Fruit fly (Drosophila melanogaster) whole organism, wandering third instar larva: ENCODE measurements around the gene kdn.

Source experiments
- Abd-B ChIP-seq: fragments of >200 bp; optimal IDR thresholded peaks from 2 replicates; lab custom pipeline; 2017; ENCODE audit warnings: missing biosample characterization, missing genetic modification characterization
- CG9705 ChIP-seq: fragments of 200-800 bp; sonication (Bioruptor generic); optimal IDR thresholded peaks from 2 replicates; lab custom pipeline; 2018; ENCODE audit warnings: missing biosample characterization, mild to moderate bottlenecking, missing genetic modification characterization
- Dif ChIP-seq: fragments of 200-275, 200-300 bp; sonication (Bioruptor generic); optimal IDR thresholded peaks from 2 replicates; lab custom pipeline; 2018; ENCODE audit warnings: missing biosample characterization, missing genetic modification characterization; ENCODE audit not compliant: partially characterized antibody
- GATAd ChIP-seq: sonication (Bioruptor generic); optimal IDR thresholded peaks from 2 replicates; lab custom pipeline; 2016; ENCODE audit warnings: missing biosample characterization, missing genetic modification characterization
- HLH106 ChIP-seq: fragments of 200-800 bp; optimal IDR thresholded peaks from 3 replicates; lab custom pipeline; 2019; ENCODE audit warnings: missing biosample characterization, mild to moderate bottlenecking, missing genetic modification characterization, moderate library complexity
- Hnf4 ChIP-seq: fragments of 200-800 bp; sonication (Bioruptor generic); optimal IDR thresholded peaks from 2 replicates; lab custom pipeline; 2016; ENCODE audit warnings: missing biosample characterization, mild to moderate bottlenecking, missing genetic modification characterization
- Hr78 ChIP-seq: fragments of >200 bp; optimal IDR thresholded peaks from 2 replicates; lab custom pipeline; 2017; ENCODE audit warnings: missing biosample characterization, missing genetic modification characterization
- Hr83 ChIP-seq: fragments of 200-300 bp; sonication (Bioruptor generic); optimal IDR thresholded peaks from 2 replicates; lab custom pipeline; 2016; ENCODE audit warnings: missing biosample characterization, mild to moderate bottlenecking, missing genetic modification characterization, moderate library complexity; ENCODE audit not compliant: poor library complexity, severe bottlenecking
- Jra ChIP-seq: sonication (Bioruptor generic); optimal IDR thresholded peaks from 2 replicates; lab custom pipeline; 2016; ENCODE audit warnings: missing biosample characterization, missing genetic modification characterization
- Mio ChIP-seq: sonication (Bioruptor generic); optimal IDR thresholded peaks from 2 replicates; lab custom pipeline; 2016; ENCODE audit warnings: missing biosample characterization, missing genetic modification characterization
- Myc ChIP-seq: fragments of >200 bp; optimal IDR thresholded peaks from 2 replicates; lab custom pipeline; 2017
- N ChIP-seq: fragments of >200 bp; optimal IDR thresholded peaks from 2 replicates; lab custom pipeline; 2018; ENCODE audit warnings: missing biosample characterization, missing external identifiers, missing genetic modification characterization
- OdsH ChIP-seq: fragments of 200-800 bp; sonication (Bioruptor generic); optimal IDR thresholded peaks from 2 replicates; lab custom pipeline; 2016; ENCODE audit warnings: missing biosample characterization, mild to moderate bottlenecking, missing genetic modification characterization
- Rel ChIP-seq, 2 experiments: fragments of 200-800 bp; sonication (Bioruptor generic) in 1 of 2; optimal IDR thresholded peaks; 2 replicates in 1 of 2; 3 replicates in 1 of 2; lab custom pipeline; 2016 to 2019; ENCODE audit warnings: mild to moderate bottlenecking in 2 of 2, missing biosample characterization in 2 of 2, missing genetic modification characterization in 2 of 2, moderate library complexity in 1 of 2
- Sp1 ChIP-seq: fragments of 200-800 bp; sonication (Bioruptor generic); optimal IDR thresholded peaks from 3 replicates; lab custom pipeline; 2019; ENCODE audit warnings: missing biosample characterization, mild to moderate bottlenecking, missing genetic modification characterization, moderate library complexity
- br ChIP-seq: fragments of 200-800 bp; sonication (Bioruptor generic); optimal IDR thresholded peaks from 2 replicates; lab custom pipeline; 2016; ENCODE audit warnings: missing biosample characterization, missing genetic modification characterization
- brk ChIP-seq: fragments of 200-800 bp; sonication (Bioruptor generic); optimal IDR thresholded peaks from 2 replicates; lab custom pipeline; 2016; ENCODE audit warnings: missing biosample characterization, mild to moderate bottlenecking, missing genetic modification characterization
- dl ChIP-seq, 2 experiments: fragments of 175-275, 200-275 bp in 1 of 2; fragments of 200-275 bp in 1 of 2; sonication (Bioruptor generic); optimal IDR thresholded peaks; lab custom pipeline; 2018; ENCODE audit warnings: mild to moderate bottlenecking in 2 of 2, missing biosample characterization in 2 of 2, missing genetic modification characterization in 2 of 2, moderate library complexity in 2 of 2; ENCODE audit not compliant: partially characterized antibody in 2 of 2, insufficient read depth in 1 of 2
- dmrt93B ChIP-seq: fragments of 200-800 bp; sonication (Bioruptor generic); optimal IDR thresholded peaks from 2 replicates; lab custom pipeline; 2018; ENCODE audit warnings: missing biosample characterization, mild to moderate bottlenecking, missing genetic modification characterization
- dsf ChIP-seq: sonication (Bioruptor generic); optimal IDR thresholded peaks from 2 replicates; lab custom pipeline; 2016; ENCODE audit warnings: missing biosample characterization, missing genetic modification characterization, borderline replicate concordance
- ey ChIP-seq: fragments of 200-800 bp; sonication (Bioruptor generic); optimal IDR thresholded peaks from 2 replicates; lab custom pipeline; 2016; ENCODE audit warnings: missing biosample characterization, missing genetic modification characterization
- foxo ChIP-seq, 2 experiments: fragments of 200-800 bp; sonication (Bioruptor generic); optimal IDR thresholded peaks; 2 replicates in 1 of 2; 3 replicates in 1 of 2; lab custom pipeline; 2016 to 2017; ENCODE audit warnings: missing biosample characterization in 2 of 2, missing genetic modification characterization in 2 of 2
- fru ChIP-seq: fragments of 200-800 bp; sonication (Bioruptor generic); optimal IDR thresholded peaks from 3 replicates; lab custom pipeline; 2016; ENCODE audit warnings: missing biosample characterization, mild to moderate bottlenecking, missing genetic modification characterization
- h ChIP-seq: fragments of 200-800 bp; sonication (Bioruptor generic); optimal IDR thresholded peaks from 3 replicates; lab custom pipeline; 2016; ENCODE audit warnings: missing biosample characterization, mild to moderate bottlenecking, missing genetic modification characterization
- jim ChIP-seq: fragments of 175-275, 200-325 bp; sonication (Bioruptor generic); optimal IDR thresholded peaks from 2 replicates; lab custom pipeline; 2016; ENCODE audit warnings: missing biosample characterization, mild to moderate bottlenecking, missing genetic modification characterization
- pan ChIP-seq: fragments of >200 bp; optimal IDR thresholded peaks from 2 replicates; lab custom pipeline; 2017
- rgr ChIP-seq: fragments of 200-800 bp; sonication (Bioruptor generic); optimal IDR thresholded peaks from 3 replicates; lab custom pipeline; 2016; ENCODE audit warnings: missing biosample characterization, mild to moderate bottlenecking, missing genetic modification characterization
- sage ChIP-seq: fragments of 200-800 bp; sonication (Bioruptor generic); optimal IDR thresholded peaks from 2 replicates; lab custom pipeline; 2016; ENCODE audit warnings: missing biosample characterization, mild to moderate bottlenecking, missing genetic modification characterization
- sv ChIP-seq: fragments of 200-800 bp; sonication (Bioruptor generic); optimal IDR thresholded peaks from 3 replicates; lab custom pipeline; 2016; ENCODE audit warnings: missing biosample characterization, missing genetic modification characterization
- usp ChIP-seq: fragments of >200 bp; optimal IDR thresholded peaks from 2 replicates; lab custom pipeline; 2017; ENCODE audit warnings: missing biosample characterization, missing genetic modification characterization
- woc ChIP-seq: sonication (Bioruptor generic); optimal IDR thresholded peaks from 2 replicates; lab custom pipeline; 2016; ENCODE audit warnings: missing biosample characterization, mild to moderate bottlenecking, missing genetic modification characterization

The kdn gene

dm6 chrX:6305317-6305716 lies 45.1 kb upstream of the kdn start (continued):
- no peak for TF ChIP-seq sage (GFP tag; lab: Kevin White, UChicago)
- TF ChIP-seq CG9705 (GFP tag; lab: Kevin White, UChicago): no peak
- peak; percentile 27 for TF ChIP-seq br (GFP tag; lab: Kevin White, UChicago)
- peak; percentile 19 for TF ChIP-seq OdsH
- TF ChIP-seq woc (GFP tag; lab: Kevin White, UChicago): peak; percentile 12

dm6 chrX:6308852-6309251 lies 41.6 kb upstream of the kdn start, which contains the start of gene CG15894:
CG15894 (plus strand) TSS chrX:6309212.
- TF ChIP-seq fru (peak; percentile 6), jim (GFP tag; lab: Kevin White, UChicago) (no peak)

- TF ChIP-seq N (no peak), Abd-B (no peak), dsf (GFP tag; lab: Kevin White, UChicago) (no peak), jim (GFP tag; lab: Kevin White, UChicago) (no peak), dmrt93B (GFP tag; lab: Kevin White, UChicago) (no peak), rgr (no peak), Sp1 (GFP tag; lab: Kevin White, UChicago) (no peak), Jra (GFP tag; lab: Kevin White, UChicago) (no peak), usp (GFP tag; lab: Kevin White, UChicago) (no peak), h (GFP tag; lab: Kevin White, UChicago) (no peak), OdsH (no peak), fru (no peak), brk (GFP tag; lab: Kevin White, UChicago) (no peak), sage (GFP tag; lab: Kevin White, UChicago) (no peak), br (GFP tag; lab: Kevin White, UChicago) (no peak), Mio (GFP tag; lab: Kevin White, UChicago) (no peak)
These were observed 40.0 kb upstream of the kdn start for dm6 chrX:6310408-6310807.

dm6 chrX:6311516-6311915 lies 38.9 kb upstream of the kdn start:
- TF ChIP-seq foxo (GFP tag; optimal IDR thresholded peaks at IDR 0.05; lab: Kevin White, UChicago): no peak
- no peak for TF ChIP-seq Hr83 (GFP tag; lab: Kevin White, UChicago)
- TF ChIP-seq br (GFP tag; lab: Kevin White, UChicago): no peak
- TF ChIP-seq Jra (GFP tag; lab: Kevin White, UChicago): no peak
- TF ChIP-seq rgr: no peak
- TF ChIP-seq fru: no peak
- no peak for TF ChIP-seq Mio (GFP tag; lab: Kevin White, UChicago)
- no peak for TF ChIP-seq Abd-B
- TF ChIP-seq Myc (lab: Kevin White, UChicago): no peak
- no peak for TF ChIP-seq N
- no peak for TF ChIP-seq Rel (GFP tag; optimal IDR thresholded peaks at IDR 0.05; lab: Kevin White, UChicago)
- no peak for TF ChIP-seq Rel (tag; optimal IDR thresholded peaks at IDR 0.05; lab: Kevin White, UChicago)
- TF ChIP-seq ey: no peak
- TF ChIP-seq sage (GFP tag; lab: Kevin White, UChicago): no peak
- TF ChIP-seq GATAd (GFP tag; lab: Kevin White, UChicago): no peak
- TF ChIP-seq dsf (GFP tag; lab: Kevin White, UChicago): no peak
- no peak for TF ChIP-seq dl (GFP tag; optimal IDR thresholded peaks at IDR 0.05; lab: Kevin White, UChicago; ENCODE audit: insufficient read depth in 1 of 2, partially characterized antibody in 2 of 2)

dm6 chrX:6315583-6315982 lies 34.8 kb upstream of the kdn start:
- no peak for TF ChIP-seq CG9705 (GFP tag; lab: Kevin White, UChicago)
- TF ChIP-seq Hr78: no peak
- TF ChIP-seq pan (lab: Kevin White, UChicago): no peak
- no peak for TF ChIP-seq Myc (lab: Kevin White, UChicago)
- TF ChIP-seq N: no peak
- no peak for TF ChIP-seq ey
- no peak for TF ChIP-seq dl (GFP tag; optimal IDR thresholded peaks at IDR 0.05; lab: Kevin White, UChicago; ENCODE audit: insufficient read depth in 1 of 2, partially characterized antibody in 2 of 2)
- no peak for TF ChIP-seq fru
- TF ChIP-seq Rel (GFP tag; optimal IDR thresholded peaks at IDR 0.05; lab: Kevin White, UChicago): no peak
- TF ChIP-seq Rel (tag; optimal IDR thresholded peaks at IDR 0.05; lab: Kevin White, UChicago): no peak
- TF ChIP-seq Dif (GFP tag; lab: Kevin White, UChicago): no peak
- no peak for TF ChIP-seq sv
- TF ChIP-seq HLH106 (tag; lab: Kevin White, UChicago): no peak
- no peak for TF ChIP-seq jim (GFP tag; lab: Kevin White, UChicago)
- TF ChIP-seq Hnf4 (GFP tag; lab: Kevin White, UChicago): no peak
